Worm (Caenorhabditis elegans) whole organism, early embryonic: ENCODE data around the gene ced-6.

Source experiments
- B0310.2 ChIP-seq: sonication (generic microtip); optimal IDR thresholded peaks from 2 replicates; lab custom pipeline; 2016; ENCODE audit warnings: mild to moderate bottlenecking, missing genetic modification characterization, missing compliant biosample characterization
- ama-1 ChIP-seq: fragments of 150-350 bp; optimal IDR thresholded peaks from 2 replicates; lab custom pipeline; 2014
- tbx-11 ChIP-seq: fragments of 200-800 bp; sonication (Bioruptor generic); IDR thresholded peaks from 2 replicates; pipeline ENCODE4 v1.3.6; 2022; ENCODE audit warnings: missing genetic modification characterization, missing compliant biosample characterization

DNA sequence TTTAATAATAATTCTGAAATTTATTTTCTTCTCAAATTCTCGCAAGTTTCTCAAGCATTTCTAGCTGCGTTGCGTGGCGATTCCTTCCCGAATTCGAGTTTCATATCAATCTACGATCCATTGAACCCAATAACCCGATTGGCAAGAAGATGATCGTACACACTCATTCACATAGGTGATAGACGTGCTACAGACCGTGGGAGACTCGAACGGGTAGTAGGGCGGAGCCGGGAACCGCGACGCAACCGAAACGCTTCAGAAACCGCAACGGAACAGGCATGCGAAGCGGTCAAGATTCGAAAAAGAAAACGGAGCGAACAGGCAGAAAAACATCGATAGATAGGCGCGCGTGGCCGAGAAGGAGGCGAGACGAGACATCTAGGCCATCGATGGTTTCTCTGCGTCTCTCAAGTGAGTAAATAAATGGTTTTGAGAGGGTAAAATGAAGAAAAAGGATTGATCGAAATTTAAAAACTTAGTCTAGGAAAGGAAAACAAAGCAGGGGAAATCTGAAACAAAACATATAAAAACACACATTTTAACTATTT is 7.9 kb downstream of the ced-6 start, which contains the start of gene madf-11:
- TF ChIP-seq tbx-11 (no peak), B0310.2 (tag; lab: Kevin White, UChicago) (no peak), ama-1 (lab: Kevin White, UChicago) (no peak)
